Fruit fly (Drosophila melanogaster) whole organism, larva: Measurements from ENCODE around the gene Or85d.

Experiments used
- noc ChIP-seq: fragments of 200-800 bp; sonication (Bioruptor generic); optimal IDR thresholded peaks from 3 replicates; lab custom pipeline; 2019; ENCODE audit warnings: missing biosample characterization, mild to moderate bottlenecking, missing genetic modification characterization, moderate library complexity

Or85d gene

dm6 chr3R:8587859-8588258 is 35.5 kb downstream of the Or85d start:
- TF ChIP-seq noc (tag; lab: Kevin White, UChicago), result no peak

dm6 chr3R:8596161-8596560 is 43.8 kb downstream of the Or85d start:
- no peak for TF ChIP-seq noc (tag; lab: Kevin White, UChicago)
